Fruit fly (Drosophila melanogaster) whole organism, prepupa: ENCODE measurements around the gene Tpt.

Source experiments
- CG10631 ChIP-seq: fragments of 200-800 bp; sonication (Bioruptor generic); optimal IDR thresholded peaks from 2 replicates; lab custom pipeline; 2016; ENCODE audit warnings: missing biosample characterization, missing genetic modification characterization
- CG10669 ChIP-seq: fragments of 200-800 bp; sonication (Bioruptor generic); optimal IDR thresholded peaks from 3 replicates; lab custom pipeline; 2018; ENCODE audit warnings: missing biosample characterization, mild to moderate bottlenecking, missing genetic modification characterization, moderate library complexity
- CG11294 ChIP-seq: fragments of 200-800 bp; sonication (Bioruptor generic); IDR thresholded peaks from 2 replicates; pipeline ENCODE4 v1.3.6; 2022; ENCODE audit warnings: missing biosample characterization, missing genetic modification characterization
- CG11902 ChIP-seq: fragments of 200-800 bp; sonication (Bioruptor generic); optimal IDR thresholded peaks from 3 replicates; lab custom pipeline; 2016; ENCODE audit warnings: missing biosample characterization, missing genetic modification characterization
- CG15336 ChIP-seq: fragments of 200-800 bp; sonication (Bioruptor generic); IDR thresholded peaks from 2 replicates; pipeline ENCODE4 v1.3.6; 2022; ENCODE audit warnings: missing biosample characterization, missing genetic modification characterization
- CG1621 ChIP-seq: fragments of 200-800 bp; sonication (Bioruptor generic); optimal IDR thresholded peaks from 3 replicates; lab custom pipeline; 2018; ENCODE audit warnings: missing biosample characterization, mild to moderate bottlenecking, missing genetic modification characterization
- CG16779 ChIP-seq: fragments of 200-800 bp; sonication (Bioruptor generic); optimal IDR thresholded peaks from 3 replicates; lab custom pipeline; 2017; ENCODE audit warnings: missing biosample characterization, mild to moderate bottlenecking, missing genetic modification characterization
- CG3032 ChIP-seq: fragments of 200-800 bp; optimal IDR thresholded peaks from 2 replicates; lab custom pipeline; 2019; ENCODE audit warnings: missing biosample characterization, mild to moderate bottlenecking, missing genetic modification characterization, moderate library complexity
- CG31627 ChIP-seq: fragments of 200-800 bp; sonication (Bioruptor generic); optimal IDR thresholded peaks from 3 replicates; lab custom pipeline; 2016; ENCODE audit warnings: missing biosample characterization, missing genetic modification characterization
- CG32006 ChIP-seq: fragments of 200-800 bp; sonication (Bioruptor generic); optimal IDR thresholded peaks from 3 replicates; lab custom pipeline; 2017; ENCODE audit warnings: missing biosample characterization, mild to moderate bottlenecking, missing genetic modification characterization
- CG34406 ChIP-seq: fragments of 200-800 bp; sonication (Bioruptor generic); optimal IDR thresholded peaks from 3 replicates; lab custom pipeline; 2016; ENCODE audit warnings: missing biosample characterization, missing genetic modification characterization
- CG3919 ChIP-seq: fragments of 200-800 bp; sonication (Bioruptor generic); optimal IDR thresholded peaks from 3 replicates; lab custom pipeline; 2016; ENCODE audit warnings: missing biosample characterization, missing genetic modification characterization
- CG4318 ChIP-seq: fragments of 200-800 bp; sonication (Bioruptor generic); optimal IDR thresholded peaks from 3 replicates; lab custom pipeline; 2017; ENCODE audit warnings: missing biosample characterization, mild to moderate bottlenecking, missing genetic modification characterization
- CG6163 ChIP-seq: fragments of 200-800 bp; sonication (Bioruptor generic); IDR thresholded peaks from 3 replicates; pipeline ENCODE4 v1.3.6; 2022; ENCODE audit warnings: missing biosample characterization, missing genetic modification characterization
- CG6276 ChIP-seq: fragments of 200-800 bp; sonication (Bioruptor generic); optimal IDR thresholded peaks from 2 replicates; lab custom pipeline; 2017; ENCODE audit warnings: missing biosample characterization, mild to moderate bottlenecking, missing genetic modification characterization
- CG6792 ChIP-seq: fragments of 200-800 bp; sonication (Bioruptor generic); optimal IDR thresholded peaks from 3 replicates; lab custom pipeline; 2016; ENCODE audit warnings: missing biosample characterization, missing genetic modification characterization
- CG6808 ChIP-seq: fragments of 200-800 bp; sonication (Bioruptor generic); optimal IDR thresholded peaks from 3 replicates; lab custom pipeline; 2017; ENCODE audit warnings: missing biosample characterization, missing genetic modification characterization, mild to moderate bottlenecking, moderate library complexity, missing genetic modification reagents
- CG6854 ChIP-seq: fragments of 200-800 bp; sonication (Bioruptor generic); optimal IDR thresholded peaks from 2 replicates; lab custom pipeline; 2017; ENCODE audit warnings: missing biosample characterization, mild to moderate bottlenecking, missing genetic modification characterization
- CG7368 ChIP-seq: fragments of 200-800 bp; sonication (Bioruptor generic); optimal IDR thresholded peaks from 3 replicates; lab custom pipeline; 2016; ENCODE audit warnings: missing biosample characterization, missing genetic modification characterization
- CG8119 ChIP-seq: fragments of 200-800 bp; sonication (Bioruptor generic); IDR thresholded peaks from 3 replicates; pipeline ENCODE4 v1.3.6; 2022; ENCODE audit warnings: missing biosample characterization, missing genetic modification characterization
- CG8319 ChIP-seq: fragments of 200-800 bp; sonication (Bioruptor generic); optimal IDR thresholded peaks from 3 replicates; lab custom pipeline; 2016; ENCODE audit warnings: missing biosample characterization, missing genetic modification characterization
- CG8632 ChIP-seq: fragments of 200-800 bp; sonication (Bioruptor generic); optimal IDR thresholded peaks from 3 replicates; lab custom pipeline; 2016; ENCODE audit warnings: missing biosample characterization, missing genetic modification characterization
- CG9139 ChIP-seq: fragments of 200-800 bp; sonication (Bioruptor generic); optimal IDR thresholded peaks from 3 replicates; lab custom pipeline; 2017; ENCODE audit warnings: missing biosample characterization, mild to moderate bottlenecking, missing genetic modification characterization
- Eip75B ChIP-seq: fragments of 200-800 bp; sonication (Bioruptor generic); optimal IDR thresholded peaks from 3 replicates; lab custom pipeline; 2016; ENCODE audit warnings: missing biosample characterization, missing genetic modification characterization
- Eip78C ChIP-seq: fragments of 200-800 bp; sonication (Bioruptor generic); peaks from one replicate; lab custom pipeline; 2016; ENCODE audit warnings: missing biosample characterization, missing genetic modification characterization
- Ets21C ChIP-seq: fragments of 200-800 bp; sonication (Bioruptor generic); optimal IDR thresholded peaks from 3 replicates; lab custom pipeline; 2016; ENCODE audit warnings: missing biosample characterization, missing genetic modification characterization
- Ets96B ChIP-seq: fragments of 200-800 bp; optimal IDR thresholded peaks from 2 replicates; lab custom pipeline; 2019; ENCODE audit warnings: missing biosample characterization, mild to moderate bottlenecking, missing genetic modification characterization, moderate library complexity
- Hr38 ChIP-seq: sonication (Bioruptor generic); optimal IDR thresholded peaks from 2 replicates; lab custom pipeline; 2016; ENCODE audit warnings: missing biosample characterization, missing genetic modification characterization
- Hr39 ChIP-seq: fragments of 200-800 bp; sonication (Bioruptor generic); optimal IDR thresholded peaks from 2 replicates; lab custom pipeline; 2016; ENCODE audit warnings: missing biosample characterization, missing genetic modification characterization
- Hr4 ChIP-seq: fragments of 200-800 bp; sonication (Bioruptor generic); optimal IDR thresholded peaks from 3 replicates; lab custom pipeline; 2016; ENCODE audit warnings: missing biosample characterization, missing genetic modification characterization
- Lpt ChIP-seq: fragments of 200-800 bp; sonication (Bioruptor generic); optimal IDR thresholded peaks from 3 replicates; lab custom pipeline; 2016; ENCODE audit warnings: missing biosample characterization, missing genetic modification characterization
- Smox ChIP-seq: fragments of 200-800 bp; sonication (Bioruptor generic); optimal IDR thresholded peaks from 3 replicates; lab custom pipeline; 2016; ENCODE audit warnings: missing biosample characterization, missing genetic modification characterization
- Sox102F ChIP-seq: fragments of 200-800 bp; sonication (Bioruptor generic); optimal IDR thresholded peaks from 2 replicates; lab custom pipeline; 2016; ENCODE audit warnings: missing biosample characterization, mild to moderate bottlenecking, missing genetic modification characterization
- Sox14 ChIP-seq: fragments of 200-800 bp; sonication (Bioruptor generic); optimal IDR thresholded peaks from 3 replicates; lab custom pipeline; 2016; ENCODE audit warnings: missing biosample characterization, missing genetic modification characterization
- Sox15 ChIP-seq: fragments of 200-800 bp; sonication (Bioruptor generic); optimal IDR thresholded peaks from 3 replicates; lab custom pipeline; 2016; ENCODE audit warnings: missing biosample characterization, missing genetic modification characterization
- achi ChIP-seq: fragments of 200-800 bp; sonication (Bioruptor generic); optimal IDR thresholded peaks from 3 replicates; lab custom pipeline; 2016; ENCODE audit warnings: missing biosample characterization, missing genetic modification characterization
- acj6 ChIP-seq: fragments of 200-800 bp; sonication (Bioruptor generic); optimal IDR thresholded peaks from 3 replicates; lab custom pipeline; 2016; ENCODE audit warnings: missing biosample characterization, missing genetic modification characterization
- cyc ChIP-seq: fragments of 200-800 bp; sonication (Bioruptor generic); optimal IDR thresholded peaks from 3 replicates; lab custom pipeline; 2016; ENCODE audit warnings: missing biosample characterization, missing genetic modification characterization
- dac ChIP-seq: fragments of 200-800 bp; sonication (Bioruptor generic); optimal IDR thresholded peaks from 2 replicates; lab custom pipeline; 2017; ENCODE audit warnings: missing biosample characterization, mild to moderate bottlenecking, missing genetic modification characterization
- eg ChIP-seq: fragments of 200-800 bp; sonication (Bioruptor generic); IDR thresholded peaks from 3 replicates; pipeline ENCODE4 v1.3.6; 2022; ENCODE audit warnings: missing biosample characterization, missing genetic modification characterization
- esn ChIP-seq: fragments of 200-800 bp; sonication (Bioruptor generic); optimal IDR thresholded peaks from 2 replicates; lab custom pipeline; 2016; ENCODE audit warnings: missing biosample characterization, mild to moderate bottlenecking, missing genetic modification characterization, moderate library complexity
- fd85E ChIP-seq: fragments of 200-800 bp; sonication (Bioruptor generic); optimal IDR thresholded peaks from 3 replicates; lab custom pipeline; 2016; ENCODE audit warnings: missing biosample characterization, missing genetic modification characterization
- net ChIP-seq: fragments of 200-800 bp; sonication (Bioruptor generic); optimal IDR thresholded peaks from 3 replicates; lab custom pipeline; 2016; ENCODE audit warnings: missing biosample characterization, missing genetic modification characterization
- pdm3 ChIP-seq: fragments of 200-800 bp; sonication (Bioruptor generic); optimal IDR thresholded peaks from 3 replicates; lab custom pipeline; 2016; ENCODE audit warnings: missing biosample characterization, missing genetic modification characterization
- spab ChIP-seq: fragments of 200-800 bp; sonication (Bioruptor generic); optimal IDR thresholded peaks from 2 replicates; lab custom pipeline; 2017; ENCODE audit warnings: missing biosample characterization, mild to moderate bottlenecking, missing genetic modification characterization, missing genetic modification reagents
- ss ChIP-seq, 2 experiments: fragments of 200-800 bp; sonication (Bioruptor generic); optimal IDR thresholded peaks; 2 replicates in 1 of 2; 3 replicates in 1 of 2; lab custom pipeline; 2017 to 2018; ENCODE audit warnings: mild to moderate bottlenecking in 2 of 2, missing biosample characterization in 2 of 2, missing genetic modification characterization in 2 of 2, moderate library complexity in 1 of 2
- topi ChIP-seq: fragments of 200-800 bp; sonication (Bioruptor generic); optimal IDR thresholded peaks from 3 replicates; lab custom pipeline; 2016; ENCODE audit warnings: missing biosample characterization, missing genetic modification characterization
- vri ChIP-seq: fragments of 200-800 bp; sonication (Bioruptor generic); optimal IDR thresholded peaks from 3 replicates; lab custom pipeline; 2016; ENCODE audit warnings: missing biosample characterization, mild to moderate bottlenecking, missing genetic modification characterization

Tpt gene

DNA sequence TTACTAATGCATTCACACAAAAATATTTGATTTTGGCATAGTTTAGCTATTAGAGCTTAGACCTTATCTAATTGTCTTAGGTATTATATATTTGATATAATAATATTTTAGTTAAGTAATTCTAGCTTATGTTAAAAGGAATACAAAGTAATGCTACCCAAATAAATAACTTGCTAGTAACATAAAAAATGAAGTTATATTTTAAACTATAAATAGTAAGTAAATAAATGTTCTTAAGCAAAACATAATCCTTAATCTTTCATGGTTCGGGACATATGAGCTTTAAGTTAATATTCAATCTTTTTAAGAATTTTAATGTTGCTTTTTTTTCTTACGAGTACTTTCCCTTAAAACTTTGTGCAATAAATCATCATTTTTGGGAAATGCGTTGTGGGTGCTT is 18.1 kb upstream of the Tpt start (continued):
- TF ChIP-seq CG11294 (GFP tag; lab: Robert Waterston, UW), result no peak
- TF ChIP-seq Eip78C, result peak; percentile 85
- 0 out of 3 replicates have a peak, but pooled peaks have one; percentile 22 for TF ChIP-seq CG8119 (GFP tag; lab: Robert Waterston, UW)
- no peak for TF ChIP-seq CG8319 (GFP tag; lab: Kevin White, UChicago)
- no peak for TF ChIP-seq CG10669 (GFP tag; lab: Kevin White, UChicago)
- no peak for TF ChIP-seq CG6276 (GFP tag; lab: Kevin White, UChicago)
- no peak for TF ChIP-seq Ets21C (GFP tag; lab: Kevin White, UChicago)
- no peak for TF ChIP-seq CG7368 (GFP tag; lab: Kevin White, UChicago)
- TF ChIP-seq CG3919 (GFP tag; lab: Kevin White, UChicago), result peak; percentile 23
- no peak for TF ChIP-seq CG6854 (GFP tag; lab: Kevin White, UChicago)
- TF ChIP-seq cyc (GFP tag; lab: Kevin White, UChicago), result no peak

DNA sequence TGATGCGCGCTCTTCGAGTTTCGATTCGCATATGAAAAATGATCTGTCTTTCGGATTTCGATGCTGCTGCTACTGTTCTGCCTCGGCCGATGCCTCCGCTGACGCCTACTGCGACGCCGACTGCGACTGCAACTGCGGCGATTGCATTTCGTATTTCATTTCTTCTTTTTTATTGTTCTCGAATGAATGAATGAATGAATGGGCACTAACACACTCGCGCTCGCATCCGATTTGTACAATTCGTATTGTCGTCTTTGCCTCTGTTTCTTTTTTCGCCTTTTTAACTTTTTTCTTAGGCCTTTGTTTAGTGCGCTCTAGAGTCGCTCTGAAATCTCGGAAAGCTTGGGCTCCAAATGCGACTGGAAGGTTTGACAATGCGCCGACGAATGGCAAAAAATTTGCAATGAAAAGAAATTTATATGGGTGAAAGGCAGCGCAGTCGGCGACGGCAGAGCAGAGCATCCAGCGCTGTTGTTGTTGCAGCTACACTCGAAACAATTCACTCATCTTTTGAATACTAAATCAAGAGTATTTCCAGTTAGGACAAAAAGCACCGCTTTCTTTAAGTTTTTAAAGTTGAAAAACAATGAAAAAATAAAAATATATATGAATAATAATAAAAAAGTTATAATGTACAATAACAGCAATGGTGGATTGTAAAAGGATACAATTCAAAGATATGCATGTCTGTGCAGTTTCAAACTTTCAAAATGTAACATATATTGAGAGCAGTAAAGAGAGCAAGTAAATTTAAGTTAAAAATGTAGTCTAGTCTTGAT is 16.9 kb upstream of the Tpt start, which contains the start of gene CG32354:
TSS of gene CG32354 (minus strand) at position 398 of the 779 bp plus-strand sequence.
- TF ChIP-seq Eip75B (GFP tag; lab: Kevin White, UChicago), result peak; percentile 5
- peak; percentile 25 for TF ChIP-seq CG6808 (GFP tag; lab: Kevin White, UChicago)
- TF ChIP-seq eg (GFP tag; lab: Robert Waterston, UW), result 0 out of 3 replicates have a peak, but pooled peaks have one; percentile 43
- TF ChIP-seq CG11902 (GFP tag; lab: Kevin White, UChicago), result no peak
- TF ChIP-seq CG15336 (GFP tag; lab: Robert Waterston, UW), result 0 out of 2 replicates have a peak, but pooled peaks have one; percentile 30
- TF ChIP-seq CG31627 (GFP tag; lab: Kevin White, UChicago), result no peak
- peak; percentile 5 for TF ChIP-seq achi (GFP tag; lab: Kevin White, UChicago)
- no peak for TF ChIP-seq CG7368 (GFP tag; lab: Kevin White, UChicago)
- TF ChIP-seq Hr39 (GFP tag; lab: Kevin White, UChicago), result no peak
- no peak for TF ChIP-seq CG8319 (GFP tag; lab: Kevin White, UChicago)
- TF ChIP-seq CG6276 (GFP tag; lab: Kevin White, UChicago), result peak; percentile 68
- no peak for TF ChIP-seq Ets96B (tag; lab: Kevin White, UChicago)
- peak; percentile 4 for TF ChIP-seq CG3032 (tag; lab: Kevin White, UChicago)
- TF ChIP-seq CG32006 (GFP tag; lab: Kevin White, UChicago), result peak; percentile 90
- no peak for TF ChIP-seq CG8632
- no peak for TF ChIP-seq fd85E (GFP tag; lab: Kevin White, UChicago)
- TF ChIP-seq Lpt (GFP tag; lab: Kevin White, UChicago), result no peak
- TF ChIP-seq CG16779 (tag; lab: Kevin White, UChicago), result no peak
- TF ChIP-seq CG6792 (GFP tag; lab: Kevin White, UChicago), result no peak
- TF ChIP-seq pdm3 (GFP tag; lab: Kevin White, UChicago), result no peak
- TF ChIP-seq Hr38, result no peak
- peak; percentile 17 for TF ChIP-seq Sox102F (GFP tag; lab: Kevin White, UChicago)
- TF ChIP-seq Eip78C, result peak; percentile 79
- TF ChIP-seq Smox (GFP tag; lab: Kevin White, UChicago), result no peak
- TF ChIP-seq Hr4 (GFP tag; lab: Kevin White, UChicago), result peak; percentile 72
- TF ChIP-seq CG6854 (GFP tag; lab: Kevin White, UChicago), result no peak
- peak; percentile 53 for TF ChIP-seq dac (GFP tag; lab: Kevin White, UChicago)
- peak; percentile 10 for TF ChIP-seq CG9139 (GFP tag; lab: Kevin White, UChicago)
- TF ChIP-seq net (GFP tag; lab: Kevin White, UChicago), result peak; percentile 21
- peak; percentile 17 for TF ChIP-seq CG1621 (tag; lab: Kevin White, UChicago)
- peak; percentile 16 for TF ChIP-seq CG34406 (GFP tag; lab: Kevin White, UChicago)
- TF ChIP-seq CG8119 (GFP tag; lab: Robert Waterston, UW), result peak; percentile 28; the same call in 1 of the 3 replicates
- TF ChIP-seq CG6163 (GFP tag; lab: Robert Waterston, UW), result peak; percentile 63; the same call in 2 of the 3 replicates
- TF ChIP-seq CG10669 (GFP tag; lab: Kevin White, UChicago), result no peak
- TF ChIP-seq CG10631, result peak; percentile 27
- peak; percentile 25 for TF ChIP-seq topi (GFP tag; lab: Kevin White, UChicago)
- TF ChIP-seq esn (GFP tag; lab: Kevin White, UChicago), result peak; percentile 16
- TF ChIP-seq Sox14, result peak; percentile 14
- TF ChIP-seq acj6, result peak; percentile 28
- TF ChIP-seq ss (GFP tag; optimal IDR thresholded peaks at IDR 0.05; lab: Kevin White, UChicago), result peak; percentile 21 to 65
- peak; percentile 75 for TF ChIP-seq CG4318
- no peak for TF ChIP-seq spab (GFP tag; lab: Kevin White, UChicago)
- TF ChIP-seq Sox15 (GFP tag; lab: Kevin White, UChicago), result no peak
- TF ChIP-seq vri, result no peak
